Worm (Caenorhabditis elegans): ENCODE measurements around the gene M153.5.
A peak's percentile ranks its signal among the peaks of the same experiment; 100 is the strongest.

The M153.5 gene

ce11 chrX:12160002-12160690 is 16.4 kb downstream of the M153.5 start, which contains the start of gene F57G12.2:
TSS of gene F57G12.2 (minus strand) at chrX:12160052.
- peak; percentile 26 for TF ChIP-seq nhr-48 (tag; optimal IDR thresholded peaks at IDR 0.05)
- peak in 1 of 2 experiments; percentile 25 for TF ChIP-seq unc-62 (GFP tag; optimal IDR thresholded peaks at IDR 0.05 in 1 of 2)
- no peak for TF ChIP-seq unc-62 (tag; optimal IDR thresholded peaks at IDR 0.05)
- TF ChIP-seq F44E2.7 (GFP tag; IDR thresholded peaks at IDR 0.05) = no peak
- TF ChIP-seq dmd-6 (GFP tag; IDR thresholded peaks at IDR 0.05) = no peak
- peak; percentile 22 for TF ChIP-seq hlh-11 (tag; optimal IDR thresholded peaks at IDR 0.05)
- no peak for TF ChIP-seq F37D6.2 (tag; optimal IDR thresholded peaks at IDR 0.05)
- TF ChIP-seq T20F7.1 (GFP tag; optimal IDR thresholded peaks at IDR 0.05) = no peak
- no peak for TF ChIP-seq mes-2 (tag; optimal IDR thresholded peaks at IDR 0.05; ENCODE audit: poor library complexity, severe bottlenecking)
- TF ChIP-seq mep-1 (tag; optimal IDR thresholded peaks at IDR 0.05) = no peak
- TF ChIP-seq pha-4 (GFP tag; IDR thresholded peaks at IDR 0.05) = no peak
- no peak for TF ChIP-seq pha-4 (tag; optimal IDR thresholded peaks at IDR 0.05)
- no peak for TF ChIP-seq unc-130 (GFP tag; optimal IDR thresholded peaks at IDR 0.05)
- TF ChIP-seq gei-8 (GFP tag; optimal IDR thresholded peaks at IDR 0.05) = no peak
- no peak for TF ChIP-seq lir-3 (tag; optimal IDR thresholded peaks at IDR 0.05)
- no peak for TF ChIP-seq F49E8.2 (tag; optimal IDR thresholded peaks at IDR 0.05; ENCODE audit: borderline replicate concordance)
- TF ChIP-seq ama-1 (optimal IDR thresholded peaks at IDR 0.05) = no peak
- TF ChIP-seq mdt-29 (GFP tag; IDR thresholded peaks at IDR 0.05) = no peak
- no peak for TF ChIP-seq nhr-6 (tag; optimal IDR thresholded peaks at IDR 0.05)
- no peak for TF ChIP-seq Y105C5A.15 (GFP tag; IDR thresholded peaks at IDR 0.05)
- no peak for TF ChIP-seq zfp-3 (GFP tag; conservative IDR thresholded peaks at IDR 0.05)
- no peak for TF ChIP-seq ctbp-1 (GFP tag; IDR thresholded peaks at IDR 0.05)
- TF ChIP-seq zip-11 (GFP tag; IDR thresholded peaks at IDR 0.05) = no peak
- TF ChIP-seq ceh-20 (GFP tag; IDR thresholded peaks at IDR 0.05) = no peak

DNA sequence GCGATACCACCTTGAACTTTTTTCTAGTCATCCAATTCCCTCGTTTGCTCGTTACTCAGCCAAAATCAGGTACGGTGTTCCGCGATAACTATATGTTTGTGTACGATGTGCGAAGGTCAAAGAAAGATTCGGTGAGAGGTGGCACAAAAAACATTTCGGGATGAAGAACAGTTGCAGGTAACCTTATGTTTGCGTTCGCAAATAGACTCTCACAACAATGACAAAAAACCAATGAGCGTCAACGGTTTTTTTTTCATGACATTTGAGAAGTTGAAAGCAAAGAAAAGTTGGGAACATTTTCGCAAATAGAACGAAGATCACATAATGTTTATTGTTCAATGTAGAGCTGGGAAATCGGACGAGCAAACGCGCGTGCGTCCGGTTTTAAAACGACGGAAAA is 18.9 kb downstream of the M153.5 start:
- TF ChIP-seq aha-1 (tag) (peak; percentile 30), ama-1 (optimal IDR thresholded peaks at IDR 0.05) (no peak), pha-4 (GFP tag; IDR thresholded peaks at IDR 0.05) (peak; percentile 12; the same call in 1 of the 2 replicates), pha-4 (tag; optimal IDR thresholded peaks at IDR 0.05) (peak; percentile 83)

DNA sequence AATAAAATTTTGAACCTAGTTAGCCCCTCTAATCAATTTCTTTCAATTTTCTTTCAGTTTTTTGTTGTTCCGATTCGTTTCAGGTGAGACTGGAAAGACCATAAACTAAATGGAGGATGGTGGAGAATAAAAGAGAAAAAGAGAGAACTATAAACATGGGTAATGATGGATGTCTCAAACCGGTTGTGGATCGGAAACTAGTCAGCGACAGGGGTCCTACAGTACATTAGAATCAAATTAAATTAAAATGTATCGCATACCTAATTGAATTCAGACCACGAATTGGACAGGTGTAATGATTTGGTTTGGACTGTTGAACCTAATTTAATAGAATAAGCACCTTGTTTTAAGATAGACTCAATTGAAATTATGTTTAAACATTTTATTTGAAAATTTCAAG is 20.3 kb downstream of the M153.5 start:
- TF ChIP-seq unc-62 (GFP tag; optimal IDR thresholded peaks at IDR 0.05 in 1 of 2) (no peak), unc-62 (tag; optimal IDR thresholded peaks at IDR 0.05) (no peak), dmd-9 (GFP tag; IDR thresholded peaks at IDR 0.05) (no peak), egl-27 (tag; optimal IDR thresholded peaks at IDR 0.05) (no peak), Y5F2A.4 (GFP tag; optimal IDR thresholded peaks at IDR 0.05) (no peak), T26A8.4 (GFP tag; IDR thresholded peaks at IDR 0.05) (no peak)

DNA sequence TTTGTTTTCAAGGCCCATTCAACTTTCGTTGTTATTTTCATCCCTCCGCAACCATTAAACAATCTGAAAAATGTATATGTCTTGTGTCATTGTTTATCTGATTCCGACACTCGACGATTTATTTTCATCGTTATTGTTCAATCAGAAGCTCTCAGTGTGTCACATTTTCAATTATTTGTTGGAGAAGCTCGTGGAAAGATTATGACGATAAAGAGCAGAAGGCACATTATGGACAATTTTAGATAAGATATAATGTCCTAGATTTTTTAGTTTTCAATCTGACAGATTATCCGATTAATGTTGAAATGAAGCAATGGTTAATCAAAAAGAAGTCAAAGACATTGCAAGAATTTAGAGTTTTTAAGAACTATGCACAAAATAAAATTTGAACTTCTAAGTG is 21.1 kb downstream of the M153.5 start:
- no peak for TF ChIP-seq nhr-76 (tag; optimal IDR thresholded peaks at IDR 0.05)
- no peak for TF ChIP-seq madf-5 (GFP tag; IDR thresholded peaks at IDR 0.05)
- no peak for TF ChIP-seq arid-1 (GFP tag; conservative IDR thresholded peaks at IDR 0.05)
- TF ChIP-seq nhr-77 (tag; optimal IDR thresholded peaks at IDR 0.05) = no peak
- TF ChIP-seq unc-62 (GFP tag; optimal IDR thresholded peaks at IDR 0.05 in 1 of 2) = peak in 1 of 2 experiments; percentile 52
- TF ChIP-seq unc-62 (tag; optimal IDR thresholded peaks at IDR 0.05) = no peak
- no peak for TF ChIP-seq mxl-3 (GFP tag; optimal IDR thresholded peaks at IDR 0.05)
- TF ChIP-seq tag-97 (GFP tag; IDR thresholded peaks at IDR 0.05) = no peak
- no peak for TF ChIP-seq lin-1 (GFP tag; IDR thresholded peaks at IDR 0.05)
- TF ChIP-seq lim-7 (GFP tag; IDR thresholded peaks at IDR 0.05) = no peak

All from whole organism, L4 larva.